Worm (Caenorhabditis elegans): ENCODE results near the gene sprp-4.
A peak's percentile ranks its signal among the peaks of the same experiment; 100 is the strongest.

Gene sprp-4

ce11 chrX:8854409-8854808 is 985 bp upstream of the sprp-4 start:
- no peak for TF ChIP-seq scrt-1 (GFP tag; IDR thresholded peaks at IDR 0.05)
- no peak for TF ChIP-seq ceh-36 (tag; optimal IDR thresholded peaks at IDR 0.05)
- TF ChIP-seq ceh-13 (GFP tag; optimal IDR thresholded peaks at IDR 0.05), result no peak
- no peak for TF ChIP-seq tbx-37 (GFP tag; conservative IDR thresholded peaks at IDR 0.05)
- TF ChIP-seq ama-1 (optimal IDR thresholded peaks at IDR 0.05), result no peak

- no peak for TF ChIP-seq hnd-1 (tag; optimal IDR thresholded peaks at IDR 0.05)
- TF ChIP-seq ceh-36 (tag; optimal IDR thresholded peaks at IDR 0.05), result no peak
- TF ChIP-seq flt-1 (GFP tag; IDR thresholded peaks at IDR 0.05), result no peak
- TF ChIP-seq scrt-1 (GFP tag; IDR thresholded peaks at IDR 0.05), result no peak
- TF ChIP-seq F13C5.2 (tag; optimal IDR thresholded peaks at IDR 0.05), result no peak
- no peak for TF ChIP-seq ama-1 (optimal IDR thresholded peaks at IDR 0.05)
- TF ChIP-seq ets-7 (tag; optimal IDR thresholded peaks at IDR 0.05), result no peak
- no peak for TF ChIP-seq aly-1 (tag; optimal IDR thresholded peaks at IDR 0.05)
- no peak for TF ChIP-seq tbx-11 (GFP tag; IDR thresholded peaks at IDR 0.05)
Observed at ce11 chrX:8846447-8847237, 6.8 kb downstream of the sprp-4 start, which contains the start of gene C28G1.10. TSS of gene C28G1.10 (plus strand) at chrX:8847122.

ce11 chrX:8843988-8844387 is 9.4 kb downstream of the sprp-4 start, which contains the start of gene ubc-23:
TSS of gene ubc-23 (plus strand) at chrX:8844288.
- TF ChIP-seq tbx-11 (GFP tag; IDR thresholded peaks at IDR 0.05) (no peak), ets-7 (tag; optimal IDR thresholded peaks at IDR 0.05) (no peak), ceh-13 (GFP tag; optimal IDR thresholded peaks at IDR 0.05) (no peak), ceh-36 (tag; optimal IDR thresholded peaks at IDR 0.05) (no peak), pes-1 (GFP tag; IDR thresholded peaks at IDR 0.05) (no peak), hmg-4 (GFP tag; optimal IDR thresholded peaks at IDR 0.05) (no peak), flt-1 (GFP tag; IDR thresholded peaks at IDR 0.05) (no peak), hnd-1 (tag; optimal IDR thresholded peaks at IDR 0.05) (no peak), B0310.2 (tag; optimal IDR thresholded peaks at IDR 0.05) (no peak), tra-4 (tag; optimal IDR thresholded peaks at IDR 0.05) (no peak), F13C5.2 (tag; optimal IDR thresholded peaks at IDR 0.05) (no peak), scrt-1 (GFP tag; IDR thresholded peaks at IDR 0.05) (no peak), sea-1 (GFP tag; conservative IDR thresholded peaks at IDR 0.05) (no peak), hmbx-1 (tag; optimal IDR thresholded peaks at IDR 0.05) (no peak), ama-1 (optimal IDR thresholded peaks at IDR 0.05) (no peak), aly-1 (tag; optimal IDR thresholded peaks at IDR 0.05) (no peak), tbx-37 (GFP tag; conservative IDR thresholded peaks at IDR 0.05) (no peak)

DNA sequence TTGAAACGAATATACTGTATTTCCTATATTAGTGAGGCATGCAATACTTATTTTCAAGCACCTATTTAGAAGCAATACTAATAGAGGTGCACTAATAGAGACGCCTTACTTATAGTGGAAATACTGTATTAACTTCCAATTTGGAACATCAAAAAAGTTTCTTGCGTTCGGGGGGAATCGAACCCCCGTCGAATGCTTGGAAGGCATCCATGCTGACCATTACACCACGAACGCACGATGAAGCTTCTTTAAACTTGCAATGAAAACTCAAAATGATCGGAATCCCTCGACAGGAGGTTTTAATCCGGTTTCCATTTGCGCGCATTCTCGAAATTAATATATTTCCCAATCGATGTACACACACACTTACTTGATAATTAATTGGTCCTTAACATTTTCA is 15.2 kb downstream of the sprp-4 start:
- TF ChIP-seq hmbx-1 (tag; optimal IDR thresholded peaks at IDR 0.05) (no peak), tra-4 (tag; optimal IDR thresholded peaks at IDR 0.05) (no peak), ceh-13 (GFP tag; optimal IDR thresholded peaks at IDR 0.05) (no peak), pes-1 (GFP tag; IDR thresholded peaks at IDR 0.05) (no peak), aly-1 (tag; optimal IDR thresholded peaks at IDR 0.05) (no peak), hnd-1 (tag; optimal IDR thresholded peaks at IDR 0.05) (no peak), ets-7 (tag; optimal IDR thresholded peaks at IDR 0.05) (no peak), sea-1 (GFP tag; conservative IDR thresholded peaks at IDR 0.05) (no peak), tbx-11 (GFP tag; IDR thresholded peaks at IDR 0.05) (no peak), flt-1 (GFP tag; IDR thresholded peaks at IDR 0.05) (no peak), scrt-1 (GFP tag; IDR thresholded peaks at IDR 0.05) (no peak), hmg-4 (GFP tag; optimal IDR thresholded peaks at IDR 0.05) (no peak)

ce11 chrX:8835887-8836348 is 17.5 kb downstream of the sprp-4 start, which contains the start of gene C28G1.2:
TSS of gene C28G1.2 (plus strand) at chrX:8836016.
- TF ChIP-seq pes-1 (GFP tag; IDR thresholded peaks at IDR 0.05), result peak; percentile 97
- peak; percentile 96 for TF ChIP-seq B0310.2 (tag; optimal IDR thresholded peaks at IDR 0.05)
- TF ChIP-seq ama-1 (optimal IDR thresholded peaks at IDR 0.05), result no peak
- TF ChIP-seq ets-7 (tag; optimal IDR thresholded peaks at IDR 0.05), result peak; percentile 89
- TF ChIP-seq tbx-37 (GFP tag; conservative IDR thresholded peaks at IDR 0.05), result peak; percentile 99
- TF ChIP-seq ceh-13 (GFP tag; optimal IDR thresholded peaks at IDR 0.05), result peak; percentile 96
- peak; percentile 94 for TF ChIP-seq hnd-1 (tag; optimal IDR thresholded peaks at IDR 0.05)
- TF ChIP-seq hmg-4 (GFP tag; optimal IDR thresholded peaks at IDR 0.05), result peak; percentile 99
- peak; percentile 98 for TF ChIP-seq F13C5.2 (tag; optimal IDR thresholded peaks at IDR 0.05)
- peak; percentile 95 for TF ChIP-seq tra-4 (tag; optimal IDR thresholded peaks at IDR 0.05)
- peak; percentile 98 for TF ChIP-seq flt-1 (GFP tag; IDR thresholded peaks at IDR 0.05)
- peak; percentile 98 for TF ChIP-seq sea-1 (GFP tag; conservative IDR thresholded peaks at IDR 0.05)
- peak; percentile 95 for TF ChIP-seq tbx-11 (GFP tag; IDR thresholded peaks at IDR 0.05)
- TF ChIP-seq hmbx-1 (tag; optimal IDR thresholded peaks at IDR 0.05), result peak; percentile 86
- peak; percentile 96 for TF ChIP-seq ceh-36 (tag; optimal IDR thresholded peaks at IDR 0.05)
- TF ChIP-seq scrt-1 (GFP tag; IDR thresholded peaks at IDR 0.05), result peak; percentile 99
- peak; percentile 93 for TF ChIP-seq aly-1 (tag; optimal IDR thresholded peaks at IDR 0.05)

ce11 chrX:8835405-8835804 is 18.0 kb downstream of the sprp-4 start, which contains the start of gene sec-15:
TSS of gene sec-15 (minus strand) at chrX:8835715.
- TF ChIP-seq hnd-1 (tag; optimal IDR thresholded peaks at IDR 0.05) (no peak), B0310.2 (tag; optimal IDR thresholded peaks at IDR 0.05) (no peak), tbx-11 (GFP tag; IDR thresholded peaks at IDR 0.05) (no peak), ama-1 (optimal IDR thresholded peaks at IDR 0.05) (no peak), sea-1 (GFP tag; conservative IDR thresholded peaks at IDR 0.05) (no peak)

- TF ChIP-seq hmbx-1 (tag; optimal IDR thresholded peaks at IDR 0.05) (no peak), pes-1 (GFP tag; IDR thresholded peaks at IDR 0.05) (no peak), ceh-36 (tag; optimal IDR thresholded peaks at IDR 0.05) (no peak), F13C5.2 (tag; optimal IDR thresholded peaks at IDR 0.05) (no peak), aly-1 (tag; optimal IDR thresholded peaks at IDR 0.05) (no peak), tra-4 (tag; optimal IDR thresholded peaks at IDR 0.05) (no peak), ceh-13 (GFP tag; optimal IDR thresholded peaks at IDR 0.05) (no peak), B0310.2 (tag; optimal IDR thresholded peaks at IDR 0.05) (no peak), scrt-1 (GFP tag; IDR thresholded peaks at IDR 0.05) (no peak)
Observed at ce11 chrX:8831162-8831561, 22.3 kb downstream of the sprp-4 start, which contains the start of gene C28G1.6. TSS of gene C28G1.6 (minus strand) at chrX:8831262.
